Fruit fly (Drosophila melanogaster) whole organism, embryonic: ENCODE results near the gene CG42494.

Source experiments
- ATbp ChIP-seq: fragments of 200-800 bp; sonication (Bioruptor generic); optimal IDR thresholded peaks from 2 replicates; lab custom pipeline; 2017; ENCODE audit warnings: missing biosample characterization, mild to moderate bottlenecking, missing genetic modification characterization, missing genetic modification reagents
- Aef1 ChIP-seq: fragments of 200-800 bp; sonication (Bioruptor generic); IDR thresholded peaks from 3 replicates; pipeline ENCODE4 v1.3.6; 2022; ENCODE audit warnings: missing biosample characterization, missing genetic modification characterization
- Bgb ChIP-seq: fragments of 200-800 bp; sonication (Bioruptor generic); IDR thresholded peaks from 2 replicates; pipeline ENCODE4 v1.3.6; 2022; ENCODE audit warnings: missing biosample characterization, missing genetic modification characterization; ENCODE audit not compliant: partially characterized antibody
- CG10209 ChIP-seq: fragments of 200-800 bp; sonication (Bioruptor generic); optimal IDR thresholded peaks from 3 replicates; lab custom pipeline; 2017; ENCODE audit warnings: missing biosample characterization, mild to moderate bottlenecking, missing genetic modification characterization, missing genetic modification reagents
- CG10462 ChIP-seq: fragments of 200-800 bp; sonication (Bioruptor generic); optimal IDR thresholded peaks from 2 replicates; lab custom pipeline; 2016; ENCODE audit warnings: missing biosample characterization, missing genetic modification characterization
- CG11085 ChIP-seq: fragments of 200-800 bp; sonication (Bioruptor generic); IDR thresholded peaks from 2 replicates; pipeline ENCODE4 v1.3.6; 2022; ENCODE audit warnings: missing biosample characterization, missing genetic modification characterization
- CG12155 ChIP-seq: fragments of 200-800 bp; sonication (Bioruptor generic); optimal IDR thresholded peaks from 3 replicates; lab custom pipeline; 2016; ENCODE audit warnings: missing biosample characterization, missing genetic modification characterization
- CG13624 ChIP-seq: fragments of 200-800 bp; sonication (Bioruptor generic); optimal IDR thresholded peaks from 2 replicates; lab custom pipeline; 2016; ENCODE audit warnings: missing biosample characterization, missing genetic modification characterization
- CG15696 ChIP-seq: fragments of 200-800 bp; sonication (Bioruptor generic); optimal IDR thresholded peaks from 2 replicates; lab custom pipeline; 2019; ENCODE audit warnings: missing biosample characterization, mild to moderate bottlenecking, missing genetic modification characterization, moderate library complexity
- CG1647 ChIP-seq: fragments of 200-800 bp; sonication (Bioruptor generic); optimal IDR thresholded peaks from 3 replicates; lab custom pipeline; 2016; ENCODE audit warnings: missing biosample characterization, missing genetic modification characterization
- CG17328 ChIP-seq: fragments of 200-800 bp; sonication (Bioruptor generic); IDR thresholded peaks from 2 replicates; pipeline ENCODE4 v1.3.6; 2022; ENCODE audit warnings: missing biosample characterization, missing genetic modification characterization
- CG2875 ChIP-seq: fragments of 200-800 bp; sonication (Bioruptor generic); optimal IDR thresholded peaks from 2 replicates; lab custom pipeline; 2017; ENCODE audit warnings: missing biosample characterization, mild to moderate bottlenecking, missing genetic modification characterization, missing genetic modification reagents
- CG3065 ChIP-seq: fragments of 200-800 bp; sonication (Bioruptor generic); optimal IDR thresholded peaks from 2 replicates; lab custom pipeline; 2016; ENCODE audit warnings: missing biosample characterization, missing genetic modification characterization
- CG34376 ChIP-seq: fragments of 200-800 bp; sonication (Bioruptor generic); optimal IDR thresholded peaks from 2 replicates; lab custom pipeline; 2018; ENCODE audit warnings: missing biosample characterization, mild to moderate bottlenecking, missing genetic modification characterization
- CG4360 ChIP-seq: fragments of 200-800 bp; sonication (Bioruptor generic); IDR thresholded peaks from 2 replicates; pipeline ENCODE4 v1.3.6; 2022; ENCODE audit warnings: missing biosample characterization, missing genetic modification characterization
- CG4617 ChIP-seq: fragments of 200-800 bp; sonication (Bioruptor generic); optimal IDR thresholded peaks from 3 replicates; lab custom pipeline; 2016; ENCODE audit warnings: missing biosample characterization, missing genetic modification characterization, borderline replicate concordance
- CG6175 ChIP-seq: fragments of 200-800 bp; sonication (Bioruptor generic); IDR thresholded peaks from 3 replicates; pipeline ENCODE4 v1.3.6; 2022; ENCODE audit warnings: missing biosample characterization, missing genetic modification characterization
- CG7372 ChIP-seq: fragments of 200-800 bp; sonication (Bioruptor generic); IDR thresholded peaks from 2 replicates; pipeline ENCODE4 v1.3.6; 2022; ENCODE audit warnings: missing biosample characterization, missing genetic modification characterization
- CG8290 ChIP-seq, 3 experiments: fragments of 200-800 bp; sonication (Bioruptor generic); optimal IDR thresholded peaks; 2 replicates each; lab custom pipeline; 2016 to 2019; ENCODE audit warnings: missing biosample characterization in 3 of 3, missing genetic modification characterization in 3 of 3, mild to moderate bottlenecking in 2 of 3, moderate library complexity in 1 of 3
- E2f2 ChIP-seq: fragments of 200-800 bp; sonication (Bioruptor generic); IDR thresholded peaks from 2 replicates; pipeline ENCODE4 v1.3.6; 2022; ENCODE audit warnings: missing biosample characterization, missing genetic modification characterization
- Fer3 ChIP-seq: fragments of 200-800 bp; sonication (Bioruptor generic); optimal IDR thresholded peaks from 2 replicates; lab custom pipeline; 2018; ENCODE audit warnings: missing biosample characterization, mild to moderate bottlenecking, missing genetic modification characterization, moderate library complexity
- GATAe ChIP-seq: fragments of 200-800 bp; sonication (Bioruptor generic); conservative IDR thresholded peaks from 2 replicates; pipeline ENCODE4 v1.3.6; 2022; ENCODE audit warnings: missing biosample characterization, missing genetic modification characterization
- Hr39 ChIP-seq: fragments of >200 bp; optimal IDR thresholded peaks from 2 replicates; lab custom pipeline; 2017
- MTF-1 ChIP-seq: fragments of 200-800 bp; sonication (Bioruptor generic); optimal IDR thresholded peaks from 2 replicates; lab custom pipeline; 2018; ENCODE audit warnings: missing biosample characterization, mild to moderate bottlenecking, missing genetic modification characterization, borderline replicate concordance
- Usf ChIP-seq: fragments of 200-800 bp; sonication (Bioruptor generic); optimal IDR thresholded peaks from 2 replicates; lab custom pipeline; 2017; ENCODE audit warnings: missing genotype, missing biosample characterization, missing genetic modification characterization
- cad ChIP-seq: fragments of >200 bp; optimal IDR thresholded peaks from 2 replicates; lab custom pipeline; 2017; ENCODE audit warnings: missing biosample characterization, missing genetic modification characterization
- cg ChIP-seq: fragments of 200-800 bp; sonication (Bioruptor generic); optimal IDR thresholded peaks from 3 replicates; lab custom pipeline; 2019; ENCODE audit warnings: missing biosample characterization, mild to moderate bottlenecking, missing genetic modification characterization, moderate library complexity
- crol ChIP-seq: fragments of 200-800 bp; sonication (Bioruptor generic); IDR thresholded peaks from 2 replicates; pipeline ENCODE4 v1.3.6; 2022; ENCODE audit warnings: missing biosample characterization, missing genetic modification characterization
- crp ChIP-seq, 2 experiments: fragments of 200-800 bp; sonication (Bioruptor generic); optimal IDR thresholded peaks; 2 replicates in 1 of 2; 3 replicates in 1 of 2; lab custom pipeline; 2017; ENCODE audit warnings: missing biosample characterization in 2 of 2, missing genetic modification characterization in 2 of 2, mild to moderate bottlenecking in 1 of 2, moderate library complexity in 1 of 2
- dati ChIP-seq: fragments of 200-800 bp; sonication (Bioruptor generic); IDR thresholded peaks from 2 replicates; pipeline ENCODE4 v1.3.6; 2022; ENCODE audit warnings: missing biosample characterization, missing genetic modification characterization
- ems ChIP-seq: fragments of 200-800 bp; sonication (Bioruptor generic); optimal IDR thresholded peaks from 3 replicates; lab custom pipeline; 2016; ENCODE audit warnings: missing biosample characterization, missing genetic modification characterization
- ftz-f1 ChIP-seq: fragments of 200-800 bp; sonication (Bioruptor generic); optimal IDR thresholded peaks from 2 replicates; lab custom pipeline; 2016; ENCODE audit warnings: missing biosample characterization, missing genetic modification characterization
- ham ChIP-seq: fragments of 200-800 bp; sonication (Bioruptor generic); IDR thresholded peaks from 2 replicates; pipeline ENCODE4 v1.3.6; 2022; ENCODE audit warnings: missing biosample characterization, missing genetic modification characterization
- kah ChIP-seq: fragments of 200-800 bp; sonication (Bioruptor generic); optimal IDR thresholded peaks from 2 replicates; lab custom pipeline; 2018; ENCODE audit warnings: missing biosample characterization, mild to moderate bottlenecking, missing genetic modification characterization
- nerfin-1 ChIP-seq: fragments of 200-800 bp; sonication (Bioruptor generic); optimal IDR thresholded peaks from 3 replicates; lab custom pipeline; 2019; ENCODE audit warnings: missing biosample characterization, mild to moderate bottlenecking, missing genetic modification characterization, moderate library complexity
- rib ChIP-seq: fragments of 200-800 bp; sonication (Bioruptor generic); IDR thresholded peaks from 2 replicates; pipeline ENCODE4 v1.3.6; 2022; ENCODE audit warnings: missing biosample characterization, missing genetic modification characterization
- sd ChIP-seq: fragments of 200-800 bp; sonication (Bioruptor generic); optimal IDR thresholded peaks from 3 replicates; lab custom pipeline; 2018; ENCODE audit warnings: missing biosample characterization, mild to moderate bottlenecking, missing genetic modification characterization, moderate library complexity
- sens-2 ChIP-seq: fragments of 200-800 bp; sonication (Bioruptor generic); IDR thresholded peaks from 2 replicates; pipeline ENCODE4 v1.3.6; 2022; ENCODE audit warnings: missing biosample characterization, missing genetic modification characterization
- so ChIP-seq: fragments of 200-800 bp; sonication (Bioruptor generic); IDR thresholded peaks from 3 replicates; pipeline ENCODE4 v1.3.6; 2022; ENCODE audit warnings: missing biosample characterization, missing genetic modification characterization
- sr ChIP-seq: fragments of 200-800 bp; sonication (Bioruptor generic); IDR thresholded peaks from 3 replicates; pipeline ENCODE4 v1.3.6; 2022; ENCODE audit warnings: missing biosample characterization, missing genetic modification characterization
- tgo ChIP-seq: fragments of 200-800 bp; sonication (Bioruptor generic); IDR thresholded peaks from 3 replicates; pipeline ENCODE4 v1.3.6; 2022; ENCODE audit warnings: missing biosample characterization, missing genetic modification characterization
- twi ChIP-seq: fragments of 200-800 bp; optimal IDR thresholded peaks from 2 replicates; lab custom pipeline; 2019; ENCODE audit warnings: missing biosample characterization, mild to moderate bottlenecking, missing genetic modification characterization, moderate library complexity

Gene CG42494

DNA sequence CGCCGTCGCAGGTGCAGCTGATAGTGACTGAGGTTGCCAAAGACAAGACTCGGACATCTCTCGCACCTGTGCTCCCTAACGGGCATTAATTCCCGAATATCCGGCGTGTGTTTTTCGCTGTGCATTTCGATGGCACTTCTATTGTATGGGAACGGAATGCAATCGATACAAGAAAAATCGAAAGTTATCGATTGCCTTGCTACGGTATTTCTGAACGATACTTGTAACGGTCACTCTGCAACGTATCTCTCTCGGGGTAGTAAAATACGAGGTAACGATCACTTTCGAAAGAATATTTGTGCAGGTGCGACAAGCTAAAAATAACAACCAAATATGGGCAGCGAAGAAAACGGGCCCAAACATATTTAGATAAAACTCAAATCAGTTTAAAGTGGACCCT lies 19.3 kb upstream of the CG42494 start, which contains the start of gene CG32280 (continued):
- TF ChIP-seq CG1647 (GFP tag; lab: Kevin White, UChicago) (no peak), Aef1 (GFP tag; lab: Robert Waterston, UW) (no peak), sens-2 (GFP tag; lab: Robert Waterston, UW) (no peak), crp (GFP tag; optimal IDR thresholded peaks at IDR 0.05; lab: Kevin White, UChicago) (no peak), CG2875 (no peak), Hr39 (lab: Kevin White, UChicago) (no peak), CG8290 (GFP tag; optimal IDR thresholded peaks at IDR 0.05; lab: Kevin White, UChicago) (peak; percentile 19), CG8290 (tag; optimal IDR thresholded peaks at IDR 0.05; lab: Kevin White, UChicago) (no peak), Bgb (GFP tag; lab: Robert Waterston, UW) (peak; percentile 95), CG12155 (GFP tag; lab: Kevin White, UChicago) (peak; percentile 46), nerfin-1 (peak; percentile 58), MTF-1 (GFP tag; lab: Kevin White, UChicago) (no peak), ham (GFP tag; lab: Robert Waterston, UW) (no peak), CG13624 (GFP tag; lab: Kevin White, UChicago) (peak; percentile 24), CG11085 (GFP tag; lab: Robert Waterston, UW) (no peak), CG4617 (GFP tag; lab: Kevin White, UChicago) (peak; percentile 52), CG4360 (GFP tag; lab: Robert Waterston, UW) (no peak), CG6175 (no peak), CG7372 (no peak), so (0 out of 3 replicates have a peak, but pooled peaks have one; percentile 32), cad (no peak), tgo (GFP tag; lab: Robert Waterston, UW) (no peak), Usf (GFP tag; lab: Kevin White, UChicago) (no peak), E2f2 (GFP tag; lab: Robert Waterston, UW) (peak; percentile 45; the same call in 1 of the 2 replicates), GATAe (no peak), sd (tag; lab: Kevin White, UChicago) (peak; percentile 82), Fer3 (tag; lab: Kevin White, UChicago) (no peak)

- peak; percentile 66 for TF ChIP-seq crol (GFP tag; lab: Robert Waterston, UW)
- TF ChIP-seq sr (GFP tag; lab: Robert Waterston, UW): 0 out of 3 replicates have a peak, but pooled peaks have one; percentile 29
- TF ChIP-seq CG3065 (GFP tag; lab: Kevin White, UChicago): peak; percentile 85
- TF ChIP-seq ems (GFP tag; lab: Kevin White, UChicago): no peak
- peak; percentile 61 for TF ChIP-seq kah (GFP tag; lab: Kevin White, UChicago)
- peak; percentile 56 for TF ChIP-seq twi (tag; lab: Kevin White, UChicago)
- TF ChIP-seq CG2875: no peak
- peak; percentile 54 for TF ChIP-seq cg (GFP tag; lab: Kevin White, UChicago)
- TF ChIP-seq CG17328 (GFP tag; lab: Robert Waterston, UW): no peak
- TF ChIP-seq CG10462 (GFP tag; lab: Kevin White, UChicago): no peak
- no peak for TF ChIP-seq CG10209 (GFP tag; lab: Kevin White, UChicago)
- no peak for TF ChIP-seq ATbp (GFP tag; lab: Kevin White, UChicago)
- TF ChIP-seq CG34376 (GFP tag; lab: Kevin White, UChicago): peak; percentile 26
- TF ChIP-seq CG15696 (tag; lab: Kevin White, UChicago): no peak
- 0 out of 2 replicates have a peak, but pooled peaks have one; percentile 9 for TF ChIP-seq rib
- TF ChIP-seq dati (GFP tag; lab: Robert Waterston, UW): no peak
- TF ChIP-seq ftz-f1 (GFP tag; lab: Kevin White, UChicago): peak; percentile 52
These were observed 18.8 kb upstream of the CG42494 start for dm6 chr3L:3165399-3165798.
